Fruit fly (Drosophila melanogaster) whole organism, embryonic: ENCODE data around the gene Arpc2.

Experiments used
- B-H1 ChIP-seq: fragments of 200-800 bp; sonication (Bioruptor generic); IDR thresholded peaks from 3 replicates; pipeline ENCODE4 v1.3.6; 2022; ENCODE audit warnings: missing biosample characterization, missing genetic modification characterization
- CG11085 ChIP-seq: fragments of 200-800 bp; sonication (Bioruptor generic); IDR thresholded peaks from 2 replicates; pipeline ENCODE4 v1.3.6; 2022; ENCODE audit warnings: missing biosample characterization, missing genetic modification characterization
- CG11398 ChIP-seq: fragments of 200-800 bp; sonication (Bioruptor generic); optimal IDR thresholded peaks from 2 replicates; lab custom pipeline; 2016; ENCODE audit warnings: missing biosample characterization, missing genetic modification characterization
- CG12104 ChIP-seq: fragments of 200-800 bp; sonication (Bioruptor generic); optimal IDR thresholded peaks from 3 replicates; lab custom pipeline; 2016; ENCODE audit warnings: missing biosample characterization, missing genetic modification characterization
- CG13424 ChIP-seq: fragments of 200-800 bp; sonication (Bioruptor generic); optimal IDR thresholded peaks from 2 replicates; lab custom pipeline; 2019; ENCODE audit warnings: missing biosample characterization, mild to moderate bottlenecking, missing genetic modification characterization, moderate library complexity
- CG14860 ChIP-seq: fragments of 200-800 bp; sonication (Bioruptor generic); IDR thresholded peaks from 3 replicates; pipeline ENCODE4 v1.3.6; 2022; ENCODE audit warnings: missing biosample characterization, missing genetic modification characterization; ENCODE audit not compliant: partially characterized antibody
- CG16813 ChIP-seq: fragments of 200-800 bp; sonication (Bioruptor generic); IDR thresholded peaks from 3 replicates; pipeline ENCODE4 v1.3.6; 2022; ENCODE audit warnings: missing biosample characterization, missing genetic modification characterization; ENCODE audit not compliant: partially characterized antibody
- CG17568 ChIP-seq: fragments of 200-800 bp; sonication (Bioruptor generic); optimal IDR thresholded peaks from 2 replicates; lab custom pipeline; 2018; ENCODE audit warnings: missing biosample characterization, mild to moderate bottlenecking, missing genetic modification characterization, moderate library complexity
- CG1792 ChIP-seq: fragments of 200-800 bp; sonication (Bioruptor generic); optimal IDR thresholded peaks from 2 replicates; lab custom pipeline; 2016; ENCODE audit warnings: missing biosample characterization, missing genetic modification characterization
- CG18011 ChIP-seq: fragments of 200-800 bp; sonication (Bioruptor generic); optimal IDR thresholded peaks from 2 replicates; lab custom pipeline; 2017; ENCODE audit warnings: missing biosample characterization, missing genetic modification characterization, mild to moderate bottlenecking, moderate library complexity, missing genotype
- CG18262 ChIP-seq: fragments of 200-800 bp; optimal IDR thresholded peaks from 3 replicates; lab custom pipeline; 2019; ENCODE audit warnings: missing biosample characterization, mild to moderate bottlenecking, missing genetic modification characterization, moderate library complexity
- CG18599 ChIP-seq: fragments of 200-800 bp; sonication (Bioruptor generic); optimal IDR thresholded peaks from 3 replicates; lab custom pipeline; 2017; ENCODE audit warnings: missing biosample characterization, missing genetic modification characterization, mild to moderate bottlenecking, moderate library complexity, missing genetic modification reagents
- CG2116 ChIP-seq: fragments of 200-800 bp; sonication (Bioruptor generic); optimal IDR thresholded peaks from 3 replicates; lab custom pipeline; 2018; ENCODE audit warnings: missing biosample characterization, mild to moderate bottlenecking, missing genetic modification characterization
- CG2120 ChIP-seq: fragments of 200-800 bp; sonication (Bioruptor generic); optimal IDR thresholded peaks from 3 replicates; lab custom pipeline; 2016; ENCODE audit warnings: missing biosample characterization, missing genetic modification characterization
- CG30020 ChIP-seq: fragments of 200-800 bp; optimal IDR thresholded peaks from 2 replicates; lab custom pipeline; 2019; ENCODE audit warnings: missing biosample characterization, mild to moderate bottlenecking, missing genetic modification characterization, moderate library complexity
- CG3281 ChIP-seq: fragments of 200-800 bp; sonication (Bioruptor generic); optimal IDR thresholded peaks from 3 replicates; lab custom pipeline; 2017; ENCODE audit warnings: missing biosample characterization, mild to moderate bottlenecking, missing genetic modification characterization
- CG34224 ChIP-seq: fragments of 200-800 bp; sonication (Bioruptor generic); IDR thresholded peaks from 3 replicates; pipeline ENCODE4 v1.3.6; 2022; ENCODE audit warnings: missing biosample characterization, missing genetic modification characterization; ENCODE audit not compliant: partially characterized antibody
- CG4617 ChIP-seq: fragments of 200-800 bp; sonication (Bioruptor generic); optimal IDR thresholded peaks from 3 replicates; lab custom pipeline; 2016; ENCODE audit warnings: missing biosample characterization, missing genetic modification characterization, borderline replicate concordance
- CG5953 ChIP-seq: fragments of 200-800 bp; sonication (Bioruptor generic); IDR thresholded peaks from 2 replicates; pipeline ENCODE4 v1.3.6; 2022; ENCODE audit warnings: missing biosample characterization, missing genetic modification characterization
- CG7963 ChIP-seq: fragments of 200-800 bp; sonication (Bioruptor generic); IDR thresholded peaks from 3 replicates; pipeline ENCODE4 v1.3.6; 2022; ENCODE audit warnings: missing biosample characterization, missing genetic modification characterization; ENCODE audit not compliant: partially characterized antibody
- CG9215 ChIP-seq: fragments of 200-800 bp; sonication (Bioruptor generic); IDR thresholded peaks from 2 replicates; pipeline ENCODE4 v1.3.6; 2022; ENCODE audit warnings: missing biosample characterization, missing genetic modification characterization
- CG9797 ChIP-seq: fragments of 200-800 bp; sonication (Bioruptor generic); optimal IDR thresholded peaks from 3 replicates; lab custom pipeline; 2018; ENCODE audit warnings: missing biosample characterization, mild to moderate bottlenecking, missing genetic modification characterization
- CHES-1-like ChIP-seq: fragments of 200-800 bp; sonication (Bioruptor generic); optimal IDR thresholded peaks from 2 replicates; lab custom pipeline; 2016; ENCODE audit warnings: missing biosample characterization, missing genetic modification characterization
- CoRest ChIP-seq: fragments of 200-800 bp; sonication (Bioruptor generic); optimal IDR thresholded peaks from 3 replicates; lab custom pipeline; 2018; ENCODE audit warnings: missing biosample characterization, mild to moderate bottlenecking, missing genetic modification characterization, moderate library complexity
- Dbx ChIP-seq: fragments of 200-800 bp; sonication (Bioruptor generic); IDR thresholded peaks from 3 replicates; pipeline ENCODE4 v1.3.6; 2022; ENCODE audit warnings: missing biosample characterization, missing genetic modification characterization
- Dfd ChIP-seq, 2 experiments: fragments of >200 bp; optimal IDR thresholded peaks; 2 replicates each; lab custom pipeline; 2017; ENCODE audit warnings: missing biosample characterization in 2 of 2, missing genetic modification characterization in 2 of 2
- Dp ChIP-seq: fragments of 200-800 bp; sonication (Bioruptor generic); optimal IDR thresholded peaks from 2 replicates; lab custom pipeline; 2018; ENCODE audit warnings: missing biosample characterization, mild to moderate bottlenecking, missing genetic modification characterization, moderate library complexity
- HHEX ChIP-seq: fragments of 200-800 bp; sonication (Bioruptor generic); optimal IDR thresholded peaks from 3 replicates; lab custom pipeline; 2017; ENCODE audit warnings: missing biosample characterization, mild to moderate bottlenecking, missing genetic modification characterization, missing genetic modification reagents
- HLH4C ChIP-seq: fragments of 200-800 bp; sonication (Bioruptor generic); IDR thresholded peaks from 3 replicates; pipeline ENCODE4 v1.3.6; 2022; ENCODE audit warnings: missing biosample characterization, missing genetic modification characterization; ENCODE audit not compliant: partially characterized antibody
- Hmr ChIP-seq: fragments of 200-800 bp; sonication (Bioruptor generic); optimal IDR thresholded peaks from 3 replicates; lab custom pipeline; 2017; ENCODE audit warnings: mild to moderate bottlenecking, missing biosample characterization, missing genetic modification reagents, missing genetic modification characterization
- Jarid2 ChIP-seq: fragments of 200-800 bp; sonication (Bioruptor generic); optimal IDR thresholded peaks from 3 replicates; lab custom pipeline; 2017; ENCODE audit warnings: mild to moderate bottlenecking, missing biosample characterization, missing genetic modification reagents, missing genetic modification characterization
- Max ChIP-seq: fragments of 200-800 bp; sonication (Bioruptor generic); optimal IDR thresholded peaks from 2 replicates; lab custom pipeline; 2016; ENCODE audit warnings: missing biosample characterization, mild to moderate bottlenecking, missing genetic modification characterization
- Meics ChIP-seq: fragments of 200-800 bp; sonication (Bioruptor generic); optimal IDR thresholded peaks from 2 replicates; lab custom pipeline; 2017; ENCODE audit warnings: missing biosample characterization, mild to moderate bottlenecking, missing genetic modification characterization
- NC2β ChIP-seq: fragments of 200-800 bp; sonication (Bioruptor generic); optimal IDR thresholded peaks from 2 replicates; lab custom pipeline; 2016; ENCODE audit warnings: missing biosample characterization, missing genetic modification characterization
- NK7.1 ChIP-seq: fragments of 200-800 bp; sonication (Bioruptor generic); optimal IDR thresholded peaks from 3 replicates; lab custom pipeline; 2016; ENCODE audit warnings: missing biosample characterization, missing genetic modification characterization
- Nf-YA ChIP-seq: fragments of 200-800 bp; sonication (Bioruptor generic); IDR thresholded peaks from 2 replicates; pipeline ENCODE4 v1.3.6; 2022; ENCODE audit warnings: missing biosample characterization, missing genetic modification characterization
- Pdp1 ChIP-seq, 2 experiments: fragments of 200-800 bp; sonication (Bioruptor generic); optimal IDR thresholded peaks; 3 replicates each; lab custom pipeline; 2016; ENCODE audit warnings: missing biosample characterization in 2 of 2, missing genetic modification characterization in 2 of 2, mild to moderate bottlenecking in 1 of 2, moderate library complexity in 1 of 2
- Vsx1 ChIP-seq: fragments of 200-800 bp; sonication (Bioruptor generic); optimal IDR thresholded peaks from 2 replicates; lab custom pipeline; 2017; ENCODE audit warnings: missing biosample characterization, mild to moderate bottlenecking, missing genetic modification characterization, missing genetic modification reagents
- Xrp1 ChIP-seq: fragments of 200-800 bp; sonication (Bioruptor generic); IDR thresholded peaks from 2 replicates; pipeline ENCODE4 v1.3.6; 2022; ENCODE audit warnings: missing biosample characterization, missing genetic modification characterization
- chinmo ChIP-seq: fragments of 200-800 bp; sonication (Bioruptor generic); IDR thresholded peaks from 4 replicates; pipeline ENCODE4 v1.3.6; 2022; ENCODE audit warnings: missing biosample characterization, missing genetic modification characterization; ENCODE audit not compliant: partially characterized antibody
- chn ChIP-seq: fragments of 200-800 bp; sonication (Bioruptor generic); optimal IDR thresholded peaks from 2 replicates; lab custom pipeline; 2016; ENCODE audit warnings: missing biosample characterization, missing genetic modification characterization
- gcm ChIP-seq: fragments of 200-800 bp; sonication (Bioruptor generic); optimal IDR thresholded peaks from 2 replicates; lab custom pipeline; 2019; ENCODE audit warnings: missing biosample characterization, mild to moderate bottlenecking, missing genetic modification characterization, moderate library complexity
- grau ChIP-seq: fragments of 200-800 bp; optimal IDR thresholded peaks from 3 replicates; lab custom pipeline; 2019; ENCODE audit warnings: missing biosample characterization, mild to moderate bottlenecking, missing genetic modification characterization, moderate library complexity
- ham ChIP-seq: fragments of 200-800 bp; sonication (Bioruptor generic); IDR thresholded peaks from 2 replicates; pipeline ENCODE4 v1.3.6; 2022; ENCODE audit warnings: missing biosample characterization, missing genetic modification characterization
- ind ChIP-seq: fragments of 200-800 bp; sonication (Bioruptor generic); optimal IDR thresholded peaks from 3 replicates; lab custom pipeline; 2016; ENCODE audit warnings: missing biosample characterization, missing genetic modification characterization
- toy ChIP-seq: fragments of 200-800 bp; sonication (Bioruptor generic); IDR thresholded peaks from 2 replicates; pipeline ENCODE4 v1.3.6; 2022; ENCODE audit warnings: missing biosample characterization, missing genetic modification characterization
- trh ChIP-seq: fragments of 200-800 bp; sonication (Bioruptor generic); optimal IDR thresholded peaks from 2 replicates; lab custom pipeline; 2016; ENCODE audit warnings: missing biosample characterization, missing genetic modification characterization

Arpc2 gene

dm6 chr2L:20413826-20414225 is 3.0 kb upstream of the Arpc2 start:
- TF ChIP-seq CG2116 (GFP tag; lab: Kevin White, UChicago) (no peak), Max (GFP tag; lab: Kevin White, UChicago) (no peak), NC2β (no peak), Meics (GFP tag; lab: Kevin White, UChicago) (no peak), HLH4C (GFP tag; lab: Robert Waterston, UW) (peak; percentile 69), Pdp1 (GFP tag; optimal IDR thresholded peaks at IDR 0.05; lab: Kevin White, UChicago) (no peak), chn (GFP tag; lab: Kevin White, UChicago) (no peak), CG14860 (GFP tag; lab: Robert Waterston, UW) (peak; percentile 50; the same call in 2 of the 3 replicates), CG7963 (GFP tag; lab: Robert Waterston, UW) (0 out of 3 replicates have a peak, but pooled peaks have one; percentile 26)

dm6 chr2L:20414750-20415211 is 2.1 kb upstream of the Arpc2 start, which contains the start of gene CG10947:
CG10947 (minus strand) TSS chr2L:20414800.
- peak; percentile 51 for TF ChIP-seq HHEX (GFP tag; lab: Kevin White, UChicago)
- no peak for TF ChIP-seq ham (GFP tag; lab: Robert Waterston, UW)
- peak; percentile 68 for TF ChIP-seq CG18011 (GFP tag; lab: Kevin White, UChicago)
- TF ChIP-seq Jarid2, result no peak
- TF ChIP-seq Xrp1 (GFP tag; lab: Robert Waterston, UW), result peak; percentile 71
- TF ChIP-seq CG9215, result no peak
- TF ChIP-seq B-H1 (GFP tag; lab: Robert Waterston, UW), result no peak
- peak; percentile 75 for TF ChIP-seq Hmr (GFP tag; lab: Kevin White, UChicago)
- TF ChIP-seq CHES-1-like (GFP tag; lab: Kevin White, UChicago), result peak; percentile 61
- TF ChIP-seq CG4617 (GFP tag; lab: Kevin White, UChicago), result peak; percentile 8
- peak; percentile 43; the same call in 1 of the 2 replicates for TF ChIP-seq CG11085 (GFP tag; lab: Robert Waterston, UW)
- no peak for TF ChIP-seq Dfd (GFP tag; optimal IDR thresholded peaks at IDR 0.05; lab: Kevin White, UChicago)
- peak; percentile 33 for TF ChIP-seq CG11398 (GFP tag; lab: Kevin White, UChicago)
- 0 out of 2 replicates have a peak, but pooled peaks have one; percentile 32 for TF ChIP-seq toy
- TF ChIP-seq CG16813, result peak; percentile 61
- peak; percentile 66 for TF ChIP-seq CG17568 (GFP tag; lab: Kevin White, UChicago)
- peak; percentile 20 for TF ChIP-seq CG18262
- no peak for TF ChIP-seq CG9797 (GFP tag; lab: Kevin White, UChicago)
- TF ChIP-seq CG5953 (GFP tag; lab: Robert Waterston, UW), result 0 out of 2 replicates have a peak, but pooled peaks have one; percentile 15
- TF ChIP-seq chinmo (GFP tag; lab: Robert Waterston, UW), result peak; percentile 52; the same call in 1 of the 4 replicates
- TF ChIP-seq gcm (GFP tag; lab: Kevin White, UChicago), result no peak
- no peak for TF ChIP-seq CG30020 (tag; lab: Kevin White, UChicago)
- peak; percentile 55 for TF ChIP-seq grau
- peak; percentile 31; the same call in 1 of the 2 replicates for TF ChIP-seq Nf-YA
- TF ChIP-seq Max (GFP tag; lab: Kevin White, UChicago), result peak; percentile 41
- peak; percentile 63 for TF ChIP-seq Vsx1 (GFP tag; lab: Kevin White, UChicago)
- peak; percentile 50 for TF ChIP-seq CG3281
- peak; percentile 35 for TF ChIP-seq trh (GFP tag; lab: Kevin White, UChicago)
- peak; percentile 55 for TF ChIP-seq CoRest
- TF ChIP-seq CG13424, result peak; percentile 64
- peak; percentile 78; the same call in 2 of the 3 replicates for TF ChIP-seq Dbx (GFP tag; lab: Robert Waterston, UW)
- TF ChIP-seq CG1792 (GFP tag; lab: Kevin White, UChicago), result peak; percentile 65
- peak; percentile 40 for TF ChIP-seq CG12104 (GFP tag; lab: Kevin White, UChicago)
- TF ChIP-seq Dp (GFP tag; lab: Kevin White, UChicago), result peak; percentile 92
- TF ChIP-seq CG34224 (GFP tag; lab: Robert Waterston, UW), result peak; percentile 60
- TF ChIP-seq ind (GFP tag; lab: Kevin White, UChicago), result peak; percentile 57
- peak; percentile 57 for TF ChIP-seq NK7.1
- peak; percentile 21 for TF ChIP-seq CG18599 (GFP tag; lab: Kevin White, UChicago)
- TF ChIP-seq CG2120 (GFP tag; lab: Kevin White, UChicago), result peak; percentile 77
